Worm (Caenorhabditis elegans): Measurements from ENCODE around the gene Y111B2A.2.

ce11 chrIII:12484432-12484831, 11.5 kb upstream of the Y111B2A.2 start, which contains the start of gene arrd-16:
- no peak for TF ChIP-seq lsl-1 (GFP tag; optimal IDR thresholded peaks at IDR 0.05)
- TF ChIP-seq dpff-1 (tag; optimal IDR thresholded peaks at IDR 0.05) = no peak
- no peak for TF ChIP-seq mes-4 (tag; optimal IDR thresholded peaks at IDR 0.05)
- TF ChIP-seq aptf-2 (GFP tag; conservative IDR thresholded peaks at IDR 0.05) = no peak
- TF ChIP-seq dpl-1 (GFP tag; optimal IDR thresholded peaks at IDR 0.05) = no peak
- no peak for TF ChIP-seq tbp1 (GFP tag; optimal IDR thresholded peaks at IDR 0.05)
- TF ChIP-seq F10E7.11 (tag; optimal IDR thresholded peaks at IDR 0.05) = no peak
- TF ChIP-seq Y53G8AR.9 (GFP tag; conservative IDR thresholded peaks at IDR 0.05) = no peak
- TF ChIP-seq die-1 (tag; optimal IDR thresholded peaks at IDR 0.05) = no peak
- TF ChIP-seq ceh-79 (tag; optimal IDR thresholded peaks at IDR 0.05) = no peak
- no peak for TF ChIP-seq unc-130 (GFP tag; optimal IDR thresholded peaks at IDR 0.05)
- no peak for TF ChIP-seq pha-4 (tag; optimal IDR thresholded peaks at IDR 0.05)
